Worm (Caenorhabditis elegans) whole organism, late embryonic: ENCODE data around the gene tag-180.

Source experiments
- elt-2 ChIP-seq: sonication (generic microtip); optimal IDR thresholded peaks from 2 replicates; lab custom pipeline; 2016; ENCODE audit warnings: missing genetic modification reagents, missing genetic modification characterization, missing compliant biosample characterization
- hlh-6 ChIP-seq: sonication (generic microtip); optimal IDR thresholded peaks from 2 replicates; lab custom pipeline; 2016; ENCODE audit warnings: missing genotype, missing genetic modification characterization, missing compliant biosample characterization
- hlh-8 ChIP-seq: sonication (generic microtip); optimal IDR thresholded peaks from 2 replicates; lab custom pipeline; 2016; ENCODE audit warnings: missing genotype, missing genetic modification characterization, missing compliant biosample characterization
- sox-4 ChIP-seq: sonication (generic microtip); optimal IDR thresholded peaks from 2 replicates; lab custom pipeline; 2017; ENCODE audit warnings: mild to moderate bottlenecking, missing genetic modification characterization, inconsistent platforms, missing compliant biosample characterization

- no peak for TF ChIP-seq hlh-8 (tag; lab: Kevin White, UChicago)
- no peak for TF ChIP-seq sox-4
- TF ChIP-seq elt-2: no peak
- TF ChIP-seq hlh-6: no peak
Observed at ce11 chrII:11305627-11306449, 23.4 kb downstream of the tag-180 start, which contains the start of gene rsf-1.
